Worm (Caenorhabditis elegans): ENCODE measurements around the gene pals-22.

ce11 chrIII:94759-95330 is 37.4 kb upstream of the pals-22 start, which contains the start of gene pat-4:
- TF ChIP-seq snpc-4 (tag; optimal IDR thresholded peaks at IDR 0.05) (no peak), mep-1 (tag; optimal IDR thresholded peaks at IDR 0.05) (peak; percentile 9), sptf-1 (tag; optimal IDR thresholded peaks at IDR 0.05) (peak; percentile 45), lsy-2 (tag; optimal IDR thresholded peaks at IDR 0.05) (no peak), ztf-11 (tag; optimal IDR thresholded peaks at IDR 0.05) (no peak), unc-62 (GFP tag; optimal IDR thresholded peaks at IDR 0.05) (no peak), nhr-28 (tag; optimal IDR thresholded peaks at IDR 0.05) (no peak), ham-2 (GFP tag; optimal IDR thresholded peaks at IDR 0.05) (peak; percentile 57), lin-13 (tag; optimal IDR thresholded peaks at IDR 0.05) (no peak), pha-4 (tag; optimal IDR thresholded peaks at IDR 0.05) (peak; percentile 75), nhr-237 (tag; optimal IDR thresholded peaks at IDR 0.05) (no peak), elt-3 (tag; optimal IDR thresholded peaks at IDR 0.05) (no peak), blmp-1 (tag; optimal IDR thresholded peaks at IDR 0.05) (no peak)
